Worm (Caenorhabditis elegans) whole organism, L2 larva: ENCODE results near the gene pgph-3.
A peak's percentile ranks its signal among the peaks of the same experiment; 100 is the strongest.

Experiments
- C34F6.9 ChIP-seq: fragments of 150-350 bp; optimal IDR thresholded peaks from 2 replicates; lab custom pipeline; 2014; ENCODE audit warnings: missing biosample characterization, missing genetic modification characterization
- F13H6.1 ChIP-seq: sonication (generic microtip); optimal IDR thresholded peaks from 2 replicates; lab custom pipeline; 2016; ENCODE audit warnings: missing genetic modification characterization, missing compliant biosample characterization
- R02D3.7 ChIP-seq: fragments of 150-350 bp; optimal IDR thresholded peaks from 2 replicates; lab custom pipeline; 2014; ENCODE audit warnings: missing biosample characterization, missing genetic modification characterization
- Y55F3AM.14 ChIP-seq: fragments of 200-800 bp; sonication (Bioruptor generic); optimal IDR thresholded peaks from 2 replicates; lab custom pipeline; 2018; ENCODE audit warnings: mild to moderate bottlenecking, missing genetic modification characterization, missing compliant biosample characterization
- ZK546.5 ChIP-seq: sonication (generic microtip); optimal IDR thresholded peaks from 2 replicates; lab custom pipeline; 2017; ENCODE audit warnings: missing biosample characterization, missing genetic modification characterization
- alr-1 ChIP-seq: fragments of 150-350 bp; optimal IDR thresholded peaks from 2 replicates; lab custom pipeline; 2014; ENCODE audit warnings: missing biosample characterization, missing genetic modification characterization
- aly-2 ChIP-seq: fragments of 150-350 bp; optimal IDR thresholded peaks from 2 replicates; lab custom pipeline; 2014; ENCODE audit warnings: missing biosample characterization, missing genetic modification characterization
- ama-1 ChIP-seq: fragments of 150-350 bp; optimal IDR thresholded peaks from 2 replicates; lab custom pipeline; 2018; ENCODE audit warnings: inconsistent platforms
- blmp-1 ChIP-seq: sonication (generic microtip); optimal IDR thresholded peaks from 2 replicates; lab custom pipeline; 2017; ENCODE audit warnings: missing genetic modification characterization, mild to moderate bottlenecking, missing compliant biosample characterization, antibody characterized with exemption, moderate library complexity; ENCODE audit not compliant: insufficient read depth
- ceh-16 ChIP-seq: fragments of 150-350 bp; optimal IDR thresholded peaks from 2 replicates; lab custom pipeline; 2014; ENCODE audit warnings: missing biosample characterization, missing genetic modification characterization
- ceh-82 ChIP-seq: fragments of 150-350 bp; optimal IDR thresholded peaks from 2 replicates; lab custom pipeline; 2014; ENCODE audit warnings: missing biosample characterization, missing genetic modification characterization
- crh-2 ChIP-seq: sonication (generic microtip); optimal IDR thresholded peaks from 2 replicates; lab custom pipeline; 2017; ENCODE audit warnings: missing biosample characterization, missing genetic modification characterization
- dmd-4 ChIP-seq: sonication (generic microtip); optimal IDR thresholded peaks from 2 replicates; lab custom pipeline; 2017; ENCODE audit warnings: missing biosample characterization, missing genetic modification characterization
- egl-27 ChIP-seq: sonication (generic microtip); optimal IDR thresholded peaks from 3 replicates; lab custom pipeline; 2017; ENCODE audit warnings: missing biosample characterization, missing genetic modification reagents, missing genetic modification characterization
- elt-1 ChIP-seq: fragments of 150-350 bp; optimal IDR thresholded peaks from 2 replicates; lab custom pipeline; 2014; ENCODE audit warnings: missing biosample characterization, missing genetic modification characterization
- elt-3 ChIP-seq: sonication (generic microtip); optimal IDR thresholded peaks from 2 replicates; lab custom pipeline; 2017; ENCODE audit warnings: missing biosample characterization, missing genetic modification characterization
- fos-1 ChIP-seq: fragments of 150-350 bp; optimal IDR thresholded peaks from 2 replicates; lab custom pipeline; 2014; ENCODE audit warnings: missing biosample characterization, missing genetic modification characterization
- gmeb-1 ChIP-seq: fragments of 150-350 bp; optimal IDR thresholded peaks from 2 replicates; lab custom pipeline; 2014; ENCODE audit warnings: missing biosample characterization, missing genetic modification characterization
- lin-11 ChIP-seq: fragments of 150-350 bp; sonication (generic microtip); optimal IDR thresholded peaks from 2 replicates; lab custom pipeline; 2014; ENCODE audit warnings: missing biosample characterization, missing genetic modification characterization, inconsistent platforms, mixed read lengths
- lin-13 ChIP-seq: fragments of 150-350 bp; optimal IDR thresholded peaks from 2 replicates; lab custom pipeline; 2014; ENCODE audit warnings: missing biosample characterization, missing genetic modification reagents, missing genetic modification characterization
- lin-39 ChIP-seq: fragments of 150-350 bp; optimal IDR thresholded peaks from 2 replicates; lab custom pipeline; 2014; ENCODE audit warnings: missing biosample characterization, missing genetic modification reagents, missing genetic modification characterization
- lsy-2 ChIP-seq, 2 experiments: fragments of 150-350 bp in 1 of 2; sonication (generic microtip) in 1 of 2; optimal IDR thresholded peaks; 2 replicates each; lab custom pipeline; 2014 to 2017; ENCODE audit warnings: missing biosample characterization in 2 of 2, missing genetic modification characterization in 2 of 2
- mab-5 ChIP-seq: fragments of 150-350 bp; optimal IDR thresholded peaks from 2 replicates; lab custom pipeline; 2014; ENCODE audit warnings: missing biosample characterization, missing genetic modification characterization
- mbf-1 ChIP-seq: sonication (generic microtip); optimal IDR thresholded peaks from 2 replicates; lab custom pipeline; 2017; ENCODE audit warnings: missing biosample characterization, missing genetic modification characterization
- mdl-1 ChIP-seq, 2 experiments: fragments of 150-350 bp in 1 of 2; sonication (generic microtip) in 1 of 2; optimal IDR thresholded peaks; 2 replicates each; lab custom pipeline; 2017; ENCODE audit warnings: missing biosample characterization in 2 of 2, missing genetic modification characterization in 2 of 2
- nhr-10 ChIP-seq: sonication (generic microtip); optimal IDR thresholded peaks from 2 replicates; lab custom pipeline; 2017; ENCODE audit warnings: missing biosample characterization, missing genetic modification characterization
- nhr-11 ChIP-seq: fragments of 150-350 bp; optimal IDR thresholded peaks from 2 replicates; lab custom pipeline; 2014; ENCODE audit warnings: missing biosample characterization, missing genetic modification characterization
- nhr-12 ChIP-seq: fragments of 150-350 bp; optimal IDR thresholded peaks from 2 replicates; lab custom pipeline; 2014; ENCODE audit warnings: missing biosample characterization, missing genetic modification characterization
- nhr-129 ChIP-seq: fragments of 150-350 bp; optimal IDR thresholded peaks from 2 replicates; lab custom pipeline; 2014; ENCODE audit warnings: missing biosample characterization, missing genetic modification characterization
- nhr-21 ChIP-seq: fragments of 150-350 bp; optimal IDR thresholded peaks from 2 replicates; lab custom pipeline; 2014; ENCODE audit warnings: missing biosample characterization, missing genetic modification characterization
- nhr-23 ChIP-seq: fragments of 150-350 bp; optimal IDR thresholded peaks from 2 replicates; lab custom pipeline; 2014; ENCODE audit warnings: missing biosample characterization, missing genetic modification reagents, missing genetic modification characterization
- nhr-237 ChIP-seq: fragments of 150-350 bp; optimal IDR thresholded peaks from 2 replicates; lab custom pipeline; 2014; ENCODE audit warnings: missing biosample characterization, missing genetic modification characterization
- nhr-25 ChIP-seq: fragments of 150-350 bp; sonication (generic microtip); optimal IDR thresholded peaks from 3 replicates; lab custom pipeline; 2014; ENCODE audit warnings: missing biosample characterization, missing genetic modification characterization
- nhr-6 ChIP-seq: fragments of 150-350 bp; optimal IDR thresholded peaks from 2 replicates; lab custom pipeline; 2014; ENCODE audit warnings: missing biosample characterization, missing genetic modification characterization
- nhr-77 ChIP-seq: fragments of 150-350 bp; optimal IDR thresholded peaks from 2 replicates; lab custom pipeline; 2014; ENCODE audit warnings: missing biosample characterization, missing genetic modification characterization
- peb-1 ChIP-seq: fragments of 150-350 bp; optimal IDR thresholded peaks from 2 replicates; lab custom pipeline; 2014; ENCODE audit warnings: missing biosample characterization, missing genetic modification characterization
- sem-4 ChIP-seq: fragments of 150-350 bp; optimal IDR thresholded peaks from 2 replicates; lab custom pipeline; 2014; ENCODE audit warnings: missing biosample characterization, missing genetic modification reagents, missing genetic modification characterization
- skn-1 ChIP-seq: sonication (generic microtip); optimal IDR thresholded peaks from 2 replicates; lab custom pipeline; 2017; ENCODE audit warnings: missing biosample characterization, missing genetic modification characterization
- sma-3 ChIP-seq: sonication (generic microtip); optimal IDR thresholded peaks from 2 replicates; lab custom pipeline; 2016; ENCODE audit warnings: missing genetic modification reagents, missing genetic modification characterization, missing compliant biosample characterization
- sma-9 ChIP-seq, 2 experiments: fragments of 150-350 bp in 1 of 2; sonication (generic microtip) in 1 of 2; optimal IDR thresholded peaks; 2 replicates each; lab custom pipeline; 2014 to 2016; ENCODE audit warnings: missing genetic modification characterization in 2 of 2, mild to moderate bottlenecking in 1 of 2, missing biosample characterization in 1 of 2, missing compliant biosample characterization in 1 of 2, missing genetic modification reagents in 1 of 2, moderate library complexity in 1 of 2
- snpc-4 ChIP-seq: fragments of 150-350 bp; optimal IDR thresholded peaks from 2 replicates; lab custom pipeline; 2014; ENCODE audit warnings: missing biosample characterization, missing genetic modification characterization
- unc-39 ChIP-seq: fragments of 150-350 bp; optimal IDR thresholded peaks from 2 replicates; lab custom pipeline; 2014; ENCODE audit warnings: missing biosample characterization, missing genetic modification characterization
- unc-55 ChIP-seq: fragments of 150-350 bp; sonication (generic microtip); optimal IDR thresholded peaks from 3 replicates; lab custom pipeline; 2014; ENCODE audit warnings: missing biosample characterization, missing genetic modification reagents, missing genetic modification characterization
- unc-62 ChIP-seq: fragments of 150-350 bp; optimal IDR thresholded peaks from 2 replicates; lab custom pipeline; 2014; ENCODE audit warnings: missing biosample characterization, missing genetic modification reagents, missing genetic modification characterization
- zag-1 ChIP-seq: fragments of 150-350 bp; optimal IDR thresholded peaks from 2 replicates; lab custom pipeline; 2014; ENCODE audit warnings: missing biosample characterization, missing genetic modification characterization
- ztf-1 ChIP-seq: fragments of 200-800 bp; sonication (Bioruptor generic); conservative IDR thresholded peaks from 2 replicates; pipeline ENCODE4 v1.3.6; 2022; ENCODE audit warnings: missing genetic modification characterization, missing compliant biosample characterization
- ztf-11 ChIP-seq: sonication (generic microtip); optimal IDR thresholded peaks from 2 replicates; lab custom pipeline; 2017; ENCODE audit warnings: missing biosample characterization, missing genetic modification characterization
- ztf-4 ChIP-seq: fragments of 150-350 bp; optimal IDR thresholded peaks from 2 replicates; lab custom pipeline; 2014; ENCODE audit warnings: missing biosample characterization, missing genetic modification characterization

The pgph-3 gene

ce11 chrV:5790497-5791280 is 27.0 kb upstream of the pgph-3 start, which contains the start of the genes nhr-142 and F44E7.9:
TSS of gene nhr-142 (minus strand) at chrV:5790553.
TSS of gene F44E7.9 (plus strand) at chrV:5791230.
- TF ChIP-seq blmp-1: peak; percentile 7
- peak; percentile 63 for TF ChIP-seq ceh-82 (tag; lab: Kevin White, UChicago)
- no peak for TF ChIP-seq aly-2 (tag; lab: Kevin White, UChicago)
- TF ChIP-seq nhr-11 (tag; lab: Kevin White, UChicago): no peak
- no peak for TF ChIP-seq alr-1 (tag; lab: Kevin White, UChicago)
- peak; percentile 33 for TF ChIP-seq zag-1 (tag; lab: Kevin White, UChicago)
- TF ChIP-seq lsy-2 (tag; optimal IDR thresholded peaks at IDR 0.05; lab: Kevin White, UChicago): peak; percentile 73 to 91
- no peak for TF ChIP-seq skn-1 (tag; lab: Kevin White, UChicago)
- no peak for TF ChIP-seq ztf-4 (tag; lab: Kevin White, UChicago)
- TF ChIP-seq nhr-237 (tag; lab: Kevin White, UChicago): no peak
- peak; percentile 7 for TF ChIP-seq R02D3.7
- peak; percentile 83 for TF ChIP-seq mab-5 (tag; lab: Kevin White, UChicago)
- TF ChIP-seq nhr-10: no peak
- peak; percentile 30 for TF ChIP-seq snpc-4 (tag; lab: Kevin White, UChicago)
- TF ChIP-seq nhr-6: peak; percentile 18
- peak; percentile 87 for TF ChIP-seq nhr-129 (tag; lab: Kevin White, UChicago)
- TF ChIP-seq elt-1 (tag; lab: Kevin White, UChicago): no peak
- no peak for TF ChIP-seq lin-39 (tag; lab: Kevin White, UChicago)
- no peak for TF ChIP-seq ZK546.5 (tag; lab: Kevin White, UChicago)
- no peak for TF ChIP-seq dmd-4 (tag; lab: Kevin White, UChicago)
- peak in 1 of 2 experiments; percentile 29 for TF ChIP-seq mdl-1 (tag; optimal IDR thresholded peaks at IDR 0.05; lab: Kevin White, UChicago)
- no peak for TF ChIP-seq ceh-16 (tag; lab: Kevin White, UChicago)
- no peak for TF ChIP-seq ztf-1 (GFP tag; lab: Robert Waterston, UW)
- peak; percentile 90 for TF ChIP-seq sma-3 (GFP tag; lab: Kevin White, UChicago)
- no peak for TF ChIP-seq nhr-12 (tag; lab: Kevin White, UChicago)
- TF ChIP-seq sem-4: peak; percentile 64
- TF ChIP-seq nhr-25 (tag; lab: Kevin White, UChicago): peak; percentile 70
- TF ChIP-seq lin-11 (tag; lab: Kevin White, UChicago): peak; percentile 57
- peak; percentile 69 for TF ChIP-seq crh-2 (tag; lab: Kevin White, UChicago)
- TF ChIP-seq egl-27 (tag; lab: Kevin White, UChicago): peak; percentile 47
- no peak for TF ChIP-seq mbf-1 (tag; lab: Kevin White, UChicago)
- TF ChIP-seq unc-55 (GFP tag; lab: Kevin White, UChicago): peak; percentile 90
- peak; percentile 87 for TF ChIP-seq C34F6.9 (tag; lab: Kevin White, UChicago)
- no peak for TF ChIP-seq elt-3
- peak; percentile 91 for TF ChIP-seq sma-9 (GFP tag; optimal IDR thresholded peaks at IDR 0.05; lab: Kevin White, UChicago)
- TF ChIP-seq sma-9 (tag; optimal IDR thresholded peaks at IDR 0.05; lab: Kevin White, UChicago): no peak
- no peak for TF ChIP-seq ama-1 (lab: Kevin White, UChicago)
- peak; percentile 16 for TF ChIP-seq nhr-77 (tag; lab: Kevin White, UChicago)
- TF ChIP-seq unc-62 (GFP tag; lab: Kevin White, UChicago): no peak
- TF ChIP-seq F13H6.1 (tag; lab: Kevin White, UChicago): peak; percentile 85
- peak; percentile 86 for TF ChIP-seq gmeb-1 (tag; lab: Kevin White, UChicago)
- peak; percentile 44 for TF ChIP-seq Y55F3AM.14 (GFP tag; lab: Kevin White, UChicago)
- peak; percentile 58 for TF ChIP-seq nhr-21 (tag; lab: Kevin White, UChicago)
- TF ChIP-seq nhr-23 (tag; lab: Kevin White, UChicago): no peak
- peak; percentile 66 for TF ChIP-seq fos-1 (tag; lab: Kevin White, UChicago)
- peak; percentile 86 for TF ChIP-seq lin-13
- no peak for TF ChIP-seq unc-39
- peak; percentile 16 for TF ChIP-seq ztf-11
- TF ChIP-seq peb-1 (tag; lab: Kevin White, UChicago): no peak
